Fruit fly (Drosophila melanogaster): ENCODE results near the gene CG17124.

DNA sequence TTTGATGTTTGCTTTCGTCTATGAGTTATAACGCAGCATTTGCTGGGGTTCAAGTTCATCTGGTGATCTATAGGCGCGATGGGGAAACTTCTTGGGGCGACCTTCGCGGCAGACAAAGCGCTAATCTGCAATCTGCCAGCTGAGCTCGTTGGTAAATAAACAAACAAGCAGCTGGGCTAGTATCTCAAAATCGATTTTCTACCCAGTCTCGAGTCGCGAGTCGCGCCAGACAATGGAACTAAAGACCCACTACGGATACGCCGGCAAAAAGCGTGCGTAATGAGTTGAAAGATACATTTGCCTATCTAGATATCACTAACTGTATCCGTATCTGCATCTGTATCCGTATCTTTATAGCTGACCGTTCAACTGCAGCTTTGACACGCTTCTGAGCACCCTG is 2.5 kb downstream of the CG17124 start:
- TF ChIP-seq salr (GFP tag; optimal IDR thresholded peaks at IDR 0.05): no peak
- TF ChIP-seq Smox (GFP tag; optimal IDR thresholded peaks at IDR 0.05): no peak
- no peak for TF ChIP-seq CG1621 (tag; optimal IDR thresholded peaks at IDR 0.05)
